Worm (Caenorhabditis elegans) whole organism, L4 larva: ENCODE data around the gene F53G2.2.

Experiments used
- F44E2.7 ChIP-seq: fragments of 200-800 bp; sonication (Bioruptor generic); IDR thresholded peaks from 2 replicates; pipeline ENCODE4 v2.1.2; 2022; ENCODE audit warnings: missing genetic modification characterization, missing compliant biosample characterization
- T20F7.1 ChIP-seq: fragments of 200-800 bp; sonication (Bioruptor generic); optimal IDR thresholded peaks from 2 replicates; lab custom pipeline; 2018; ENCODE audit warnings: mild to moderate bottlenecking, missing genetic modification characterization, missing compliant biosample characterization
- Y105C5A.15 ChIP-seq: fragments of 200-800 bp; sonication (Bioruptor generic); IDR thresholded peaks from 2 replicates; pipeline ENCODE4 v1.3.6; 2022; ENCODE audit warnings: missing genetic modification characterization, missing compliant biosample characterization
- ZK337.2 ChIP-seq: fragments of 200-800 bp; sonication (Bioruptor generic); IDR thresholded peaks from 2 replicates; pipeline ENCODE4 v1.3.6; 2022; ENCODE audit warnings: missing genetic modification reagents, missing genetic modification characterization, missing compliant biosample characterization
- daf-12 ChIP-seq: fragments of 150-350 bp; optimal IDR thresholded peaks from 2 replicates; lab custom pipeline; 2014; ENCODE audit warnings: missing biosample characterization, missing genetic modification reagents, missing genetic modification characterization
- daf-16 ChIP-seq, 3 experiments: sonication (generic microtip); optimal IDR thresholded peaks; 2 replicates each; lab custom pipeline; 2016 to 2017; ENCODE audit warnings: missing genetic modification characterization in 3 of 3, missing genetic modification reagents in 3 of 3, mild to moderate bottlenecking in 2 of 3, missing compliant biosample characterization in 2 of 3, missing biosample characterization in 1 of 3, moderate library complexity in 1 of 3
- daf-19 ChIP-seq: fragments of 200-800 bp; sonication (Bioruptor generic); conservative IDR thresholded peaks from 2 replicates; pipeline ENCODE4 v1.3.6; 2022; ENCODE audit warnings: missing genetic modification characterization, missing compliant biosample characterization
- daf-8 ChIP-seq: fragments of 200-800 bp; sonication (Bioruptor generic); IDR thresholded peaks from 2 replicates; pipeline ENCODE4 v1.3.6; 2022; ENCODE audit warnings: missing genetic modification characterization, missing compliant biosample characterization
- dmd-9 ChIP-seq: fragments of 200-800 bp; sonication (Bioruptor generic); IDR thresholded peaks from 2 replicates; pipeline ENCODE4 v1.3.6; 2022; ENCODE audit warnings: missing genetic modification reagents, missing genetic modification characterization, missing compliant biosample characterization
- dpl-1 ChIP-seq: fragments of 150-350 bp; optimal IDR thresholded peaks from 2 replicates; lab custom pipeline; 2014; ENCODE audit warnings: missing biosample characterization, missing genetic modification reagents, missing genetic modification characterization
- egl-27 ChIP-seq: sonication (generic microtip); optimal IDR thresholded peaks from 3 replicates; lab custom pipeline; 2017; ENCODE audit warnings: missing biosample characterization, missing genetic modification reagents, missing genetic modification characterization
- egl-43 ChIP-seq: fragments of 200-800 bp; sonication (Bioruptor generic); IDR thresholded peaks from 2 replicates; pipeline ENCODE4 v1.3.6; 2022; ENCODE audit warnings: missing genetic modification reagents, missing genetic modification characterization, missing compliant biosample characterization
- hif-1 ChIP-seq, 2 experiments: sonication (generic microtip); optimal IDR thresholded peaks; 2 replicates each; lab custom pipeline; 2016 to 2017; ENCODE audit warnings: missing compliant biosample characterization in 2 of 2, missing genetic modification characterization in 2 of 2, missing genetic modification reagents in 2 of 2, missing genotype in 2 of 2, mild to moderate bottlenecking in 1 of 2
- hlh-11 ChIP-seq: fragments of 200-800 bp; sonication (Bioruptor generic); optimal IDR thresholded peaks from 2 replicates; lab custom pipeline; 2018; ENCODE audit warnings: mild to moderate bottlenecking, missing genetic modification characterization, missing compliant biosample characterization
- hlh-30 ChIP-seq: sonication (generic microtip); optimal IDR thresholded peaks from 2 replicates; lab custom pipeline; 2017; ENCODE audit warnings: antibody characterized with exemption, mild to moderate bottlenecking, missing genetic modification characterization, missing compliant biosample characterization; ENCODE audit not compliant: insufficient read depth
- lim-7 ChIP-seq: fragments of 200-800 bp; sonication (Bioruptor generic); IDR thresholded peaks from 2 replicates; pipeline ENCODE4 v1.3.6; 2022; ENCODE audit warnings: missing genetic modification characterization, missing compliant biosample characterization
- lin-38 ChIP-seq: fragments of 200-800 bp; sonication (Bioruptor generic); IDR thresholded peaks from 2 replicates; pipeline ENCODE4 v1.3.6; 2022; ENCODE audit warnings: missing genetic modification reagents, missing genetic modification characterization, missing compliant biosample characterization
- lsy-2 ChIP-seq, 2 experiments: fragments of 150-350 bp in 1 of 2; sonication (generic microtip) in 1 of 2; optimal IDR thresholded peaks; 2 replicates each; lab custom pipeline; 2014 to 2017; ENCODE audit warnings: missing biosample characterization in 2 of 2, missing genetic modification characterization in 2 of 2
- madf-9 ChIP-seq: fragments of 200-800 bp; sonication (Bioruptor generic); conservative IDR thresholded peaks from 2 replicates; pipeline ENCODE4 v1.3.6; 2022; ENCODE audit warnings: missing genetic modification reagents, missing genetic modification characterization, missing compliant biosample characterization
- mep-1 ChIP-seq: fragments of 150-350 bp; sonication (generic microtip); optimal IDR thresholded peaks from 3 replicates; lab custom pipeline; 2014; ENCODE audit warnings: missing biosample characterization, missing genetic modification characterization
- mes-2 ChIP-seq: sonication (generic microtip); optimal IDR thresholded peaks from 2 replicates; lab custom pipeline; 2016; ENCODE audit warnings: missing genotype, mild to moderate bottlenecking, missing genetic modification characterization, missing compliant biosample characterization; ENCODE audit not compliant: poor library complexity, severe bottlenecking
- mxl-3 ChIP-seq: fragments of 200-800 bp; sonication (Bioruptor generic); optimal IDR thresholded peaks from 2 replicates; lab custom pipeline; 2018; ENCODE audit warnings: mild to moderate bottlenecking, missing genetic modification characterization, missing compliant biosample characterization
- nhr-10 ChIP-seq: fragments of 150-350 bp; optimal IDR thresholded peaks from 2 replicates; lab custom pipeline; 2014; ENCODE audit warnings: missing biosample characterization, missing genetic modification characterization
- nhr-28 ChIP-seq: fragments of 150-350 bp; optimal IDR thresholded peaks from 2 replicates; lab custom pipeline; 2014; ENCODE audit warnings: missing biosample characterization, missing genetic modification characterization
- nhr-77 ChIP-seq: fragments of 150-350 bp; optimal IDR thresholded peaks from 2 replicates; lab custom pipeline; 2014; ENCODE audit warnings: missing biosample characterization, missing genetic modification characterization
- pqm-1 ChIP-seq: sonication (generic microtip); optimal IDR thresholded peaks from 2 replicates; lab custom pipeline; 2017; ENCODE audit warnings: missing biosample characterization, missing genetic modification characterization
- saeg-2 ChIP-seq: fragments of 200-800 bp; sonication (Bioruptor generic); IDR thresholded peaks from 2 replicates; pipeline ENCODE4 v1.3.6; 2022; ENCODE audit warnings: missing genetic modification reagents, missing genetic modification characterization, missing compliant biosample characterization
- sdz-12 ChIP-seq: fragments of 200-800 bp; sonication (Bioruptor generic); optimal IDR thresholded peaks from 2 replicates; lab custom pipeline; 2018; ENCODE audit warnings: mild to moderate bottlenecking, missing genetic modification characterization, missing compliant biosample characterization
- set-16 ChIP-seq: fragments of 200-800 bp; sonication (Bioruptor generic); IDR thresholded peaks from 2 replicates; pipeline ENCODE4 v1.3.6; 2022; ENCODE audit warnings: missing genetic modification reagents, missing genetic modification characterization, missing compliant biosample characterization
- skn-1 ChIP-seq: fragments of 150-350 bp; optimal IDR thresholded peaks from 2 replicates; lab custom pipeline; 2014; ENCODE audit warnings: missing biosample characterization, missing genetic modification characterization
- spr-1 ChIP-seq: sonication (generic microtip); optimal IDR thresholded peaks from 2 replicates; lab custom pipeline; 2016; ENCODE audit warnings: mild to moderate bottlenecking, missing genetic modification characterization, missing compliant biosample characterization
- unc-130 ChIP-seq: sonication (generic microtip); optimal IDR thresholded peaks from 2 replicates; lab custom pipeline; 2016; ENCODE audit warnings: missing genetic modification reagents, missing genetic modification characterization, missing compliant biosample characterization
- unc-62 ChIP-seq, 3 experiments: fragments of 150-350 bp in 1 of 3; sonication (generic microtip); optimal IDR thresholded peaks in 2 of 3; peaks in 1 of 3; 1 replicate in 1 of 3; 2 replicates in 2 of 3; lab custom pipeline; 2014 to 2017; ENCODE audit warnings: missing biosample characterization in 3 of 3, missing genetic modification characterization in 3 of 3, missing genetic modification reagents in 3 of 3, missing genotype in 1 of 3
- zfp-2 ChIP-seq: sonication (generic microtip); optimal IDR thresholded peaks from 2 replicates; lab custom pipeline; 2016; ENCODE audit warnings: mild to moderate bottlenecking, missing genetic modification characterization, missing compliant biosample characterization
- zip-2 ChIP-seq: fragments of 150-350 bp; optimal IDR thresholded peaks from 2 replicates; lab custom pipeline; 2014; ENCODE audit warnings: missing biosample characterization, missing genetic modification characterization

Gene F53G2.2

DNA sequence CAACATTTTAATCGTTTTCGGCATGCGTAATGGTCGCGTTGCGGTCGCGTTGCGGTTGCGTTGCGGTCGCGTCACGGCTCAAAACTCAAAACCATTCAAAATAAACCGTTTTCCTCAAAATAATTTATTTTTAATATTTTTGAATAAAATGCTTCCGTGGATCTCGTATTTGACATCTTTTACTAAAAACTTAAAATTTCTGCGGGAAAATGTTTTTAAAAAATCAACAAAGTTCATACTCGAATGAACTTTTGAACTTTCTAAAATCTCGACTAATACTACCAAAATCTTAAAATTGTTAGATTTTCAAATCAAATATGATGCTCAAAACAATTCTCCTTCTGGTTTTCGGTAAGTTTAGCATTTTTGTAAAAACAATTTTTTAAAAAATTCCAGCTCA lies at the start of gene F53G2.2:
F53G2.2 (plus strand) TSS at position 301 of the 400 bp plus-strand sequence.
- TF ChIP-seq daf-16 (GFP tag; optimal IDR thresholded peaks at IDR 0.05; lab: Kevin White, UChicago) (no peak), daf-16 (tag; optimal IDR thresholded peaks at IDR 0.05; lab: Kevin White, UChicago) (no peak), spr-1 (no peak), ZK337.2 (no peak), egl-43 (GFP tag; lab: Robert Waterston, UW) (no peak), daf-8 (no peak), F44E2.7 (GFP tag; lab: Robert Waterston, UW) (no peak), daf-12 (tag; lab: Kevin White, UChicago) (no peak), saeg-2 (GFP tag; lab: Robert Waterston, UW) (no peak), dmd-9 (GFP tag; lab: Robert Waterston, UW) (no peak), lim-7 (GFP tag; lab: Robert Waterston, UW) (no peak), Y105C5A.15 (GFP tag; lab: Robert Waterston, UW) (no peak), dpl-1 (no peak), hlh-30 (tag; lab: Kevin White, UChicago) (no peak), T20F7.1 (GFP tag; lab: Kevin White, UChicago) (no peak), daf-19 (GFP tag; lab: Robert Waterston, UW) (no peak), hlh-11 (no peak), lsy-2 (tag; optimal IDR thresholded peaks at IDR 0.05; lab: Kevin White, UChicago) (no peak), mep-1 (tag; lab: Kevin White, UChicago) (no peak), nhr-10 (tag; lab: Kevin White, UChicago) (no peak)

ce11 chrII:2431972-2432371 lies 49.7 kb upstream of the F53G2.2 start, which contains the start of gene ceh-86:
Gene ceh-86, minus strand, starts transcription at chrII:2432072.
- TF ChIP-seq spr-1 (no peak), egl-27 (tag; lab: Kevin White, UChicago) (no peak), nhr-28 (no peak), nhr-77 (tag; lab: Kevin White, UChicago) (no peak), zip-2 (tag; lab: Kevin White, UChicago) (no peak), lim-7 (GFP tag; lab: Robert Waterston, UW) (no peak), skn-1 (tag; lab: Kevin White, UChicago) (no peak), hif-1 (tag; optimal IDR thresholded peaks at IDR 0.05; lab: Kevin White, UChicago) (no peak), set-16 (GFP tag; lab: Robert Waterston, UW) (no peak)

- no peak for TF ChIP-seq nhr-77 (tag; lab: Kevin White, UChicago)
- TF ChIP-seq mxl-3, result peak; percentile 9
These were observed 46.2 kb upstream of the F53G2.2 start for ce11 chrII:2435566-2435965.

DNA sequence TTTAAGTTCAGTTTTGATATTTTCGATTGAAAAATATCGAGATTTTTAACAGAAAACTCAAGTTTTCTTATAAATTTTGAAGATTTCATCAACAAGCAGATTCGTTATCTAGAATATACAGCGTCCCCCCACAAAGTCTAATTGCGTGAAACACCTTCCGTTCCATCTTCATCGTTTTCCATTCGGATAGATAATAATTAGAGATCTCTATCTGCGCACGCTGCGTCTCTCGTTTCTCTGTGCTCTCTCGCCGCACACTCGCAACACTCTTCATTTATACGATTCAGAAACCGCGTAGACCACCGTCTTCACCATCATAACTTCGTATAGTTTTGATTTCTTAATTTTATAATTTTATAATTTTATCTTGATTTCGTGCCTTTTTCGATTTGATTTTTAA lies 45.0 kb upstream of the F53G2.2 start:
- TF ChIP-seq unc-62 (GFP tag; optimal IDR thresholded peaks at IDR 0.05 in 1 of 2; lab: Kevin White, UChicago) (peak in 1 of 2 experiments; percentile 37), unc-62 (tag; optimal IDR thresholded peaks at IDR 0.05; lab: Kevin White, UChicago) (no peak), nhr-77 (tag; lab: Kevin White, UChicago) (no peak), lim-7 (GFP tag; lab: Robert Waterston, UW) (no peak)

- no peak for TF ChIP-seq lsy-2 (tag; optimal IDR thresholded peaks at IDR 0.05; lab: Kevin White, UChicago)
- no peak for TF ChIP-seq unc-130 (GFP tag; lab: Kevin White, UChicago)
- TF ChIP-seq lin-38, result no peak
- no peak for TF ChIP-seq saeg-2 (GFP tag; lab: Robert Waterston, UW)
- TF ChIP-seq mes-2 (tag; lab: Kevin White, UChicago), result no peak
- peak; percentile 71 for TF ChIP-seq pqm-1 (tag; lab: Kevin White, UChicago)
- TF ChIP-seq madf-9 (GFP tag; lab: Robert Waterston, UW), result no peak
- no peak for TF ChIP-seq sdz-12 (GFP tag; lab: Kevin White, UChicago)
- TF ChIP-seq daf-16 (GFP tag; optimal IDR thresholded peaks at IDR 0.05; lab: Kevin White, UChicago), result no peak
- TF ChIP-seq daf-16 (tag; optimal IDR thresholded peaks at IDR 0.05; lab: Kevin White, UChicago), result peak; percentile 2
- no peak for TF ChIP-seq zfp-2 (tag; lab: Kevin White, UChicago)
- TF ChIP-seq hlh-11, result no peak
- no peak for TF ChIP-seq daf-8
- no peak for TF ChIP-seq egl-27 (tag; lab: Kevin White, UChicago)
These were observed 43.5 kb upstream of the F53G2.2 start for ce11 chrII:2438180-2438579.
